Worm (Caenorhabditis elegans) whole organism, L4 larva: ENCODE data around the gene F58A6.2.
"Not testable (repeated sequence)": the region's sequence is repeated elsewhere in the genome, so short reads cannot be mapped to it uniquely, and the experiment has no call there.

Experiments
- F26F4.8 ChIP-seq: fragments of 200-800 bp; sonication (Bioruptor generic); conservative IDR thresholded peaks from 2 replicates; pipeline ENCODE4 v1.3.6; 2022; ENCODE audit warnings: missing genetic modification characterization, missing compliant biosample characterization
- Y105C5A.15 ChIP-seq: fragments of 200-800 bp; sonication (Bioruptor generic); IDR thresholded peaks from 2 replicates; pipeline ENCODE4 v1.3.6; 2022; ENCODE audit warnings: missing genetic modification characterization, missing compliant biosample characterization
- Y48G9A.11 ChIP-seq: fragments of 200-800 bp; sonication (Bioruptor generic); IDR thresholded peaks from 2 replicates; pipeline ENCODE4 v1.3.6; 2022; ENCODE audit warnings: missing genetic modification reagents, missing genetic modification characterization, missing compliant biosample characterization
- Y5F2A.4 ChIP-seq: fragments of 200-800 bp; sonication (Bioruptor generic); optimal IDR thresholded peaks from 2 replicates; lab custom pipeline; 2018; ENCODE audit warnings: mild to moderate bottlenecking, missing genetic modification characterization, missing compliant biosample characterization
- ZK546.5 ChIP-seq, 2 experiments: sonication (generic microtip); optimal IDR thresholded peaks; 2 replicates each; lab custom pipeline; 2017; ENCODE audit warnings: missing biosample characterization in 2 of 2, missing genetic modification characterization in 2 of 2
- aha-1 ChIP-seq: fragments of 150-350 bp; peaks from one replicate; lab custom pipeline; 2014; ENCODE audit warnings: missing biosample characterization, missing genetic modification characterization
- aly-2 ChIP-seq: sonication (generic microtip); optimal IDR thresholded peaks from 2 replicates; lab custom pipeline; 2018; ENCODE audit warnings: missing biosample characterization, missing genetic modification characterization
- arid-1 ChIP-seq: fragments of 200-800 bp; sonication (Bioruptor generic); conservative IDR thresholded peaks from 2 replicates; pipeline ENCODE4 v1.3.6; 2022; ENCODE audit warnings: missing genetic modification reagents, missing genetic modification characterization, missing compliant biosample characterization
- attf-4 ChIP-seq: sonication (generic microtip); optimal IDR thresholded peaks from 3 replicates; lab custom pipeline; 2017; ENCODE audit warnings: missing biosample characterization, missing genetic modification characterization
- ceh-20 ChIP-seq: fragments of 200-800 bp; sonication (Bioruptor generic); IDR thresholded peaks from 2 replicates; pipeline ENCODE4 v1.3.6; 2022; ENCODE audit warnings: missing genetic modification reagents, missing genetic modification characterization, missing compliant biosample characterization
- ceh-32 ChIP-seq: sonication (generic microtip); optimal IDR thresholded peaks from 2 replicates; lab custom pipeline; 2016; ENCODE audit warnings: mild to moderate bottlenecking, missing genetic modification characterization, missing compliant biosample characterization; ENCODE audit not compliant: poor library complexity
- daf-8 ChIP-seq: fragments of 200-800 bp; sonication (Bioruptor generic); IDR thresholded peaks from 2 replicates; pipeline ENCODE4 v1.3.6; 2022; ENCODE audit warnings: missing genetic modification characterization, missing compliant biosample characterization
- dmd-9 ChIP-seq: fragments of 200-800 bp; sonication (Bioruptor generic); IDR thresholded peaks from 2 replicates; pipeline ENCODE4 v1.3.6; 2022; ENCODE audit warnings: missing genetic modification reagents, missing genetic modification characterization, missing compliant biosample characterization
- egl-27 ChIP-seq: sonication (generic microtip); optimal IDR thresholded peaks from 3 replicates; lab custom pipeline; 2017; ENCODE audit warnings: missing biosample characterization, missing genetic modification reagents, missing genetic modification characterization
- egl-43 ChIP-seq: fragments of 200-800 bp; sonication (Bioruptor generic); IDR thresholded peaks from 2 replicates; pipeline ENCODE4 v1.3.6; 2022; ENCODE audit warnings: missing genetic modification reagents, missing genetic modification characterization, missing compliant biosample characterization
- hlh-30 ChIP-seq: sonication (generic microtip); optimal IDR thresholded peaks from 2 replicates; lab custom pipeline; 2017; ENCODE audit warnings: antibody characterized with exemption, mild to moderate bottlenecking, missing genetic modification characterization, missing compliant biosample characterization; ENCODE audit not compliant: insufficient read depth
- lim-7 ChIP-seq: fragments of 200-800 bp; sonication (Bioruptor generic); IDR thresholded peaks from 2 replicates; pipeline ENCODE4 v1.3.6; 2022; ENCODE audit warnings: missing genetic modification characterization, missing compliant biosample characterization
- lin-38 ChIP-seq: fragments of 200-800 bp; sonication (Bioruptor generic); IDR thresholded peaks from 2 replicates; pipeline ENCODE4 v1.3.6; 2022; ENCODE audit warnings: missing genetic modification reagents, missing genetic modification characterization, missing compliant biosample characterization
- lsy-2 ChIP-seq, 2 experiments: fragments of 150-350 bp in 1 of 2; sonication (generic microtip) in 1 of 2; optimal IDR thresholded peaks; 2 replicates each; lab custom pipeline; 2014 to 2017; ENCODE audit warnings: missing biosample characterization in 2 of 2, missing genetic modification characterization in 2 of 2
- madf-9 ChIP-seq: fragments of 200-800 bp; sonication (Bioruptor generic); conservative IDR thresholded peaks from 2 replicates; pipeline ENCODE4 v1.3.6; 2022; ENCODE audit warnings: missing genetic modification reagents, missing genetic modification characterization, missing compliant biosample characterization
- mdl-1 ChIP-seq, 2 experiments: fragments of 150-350 bp in 1 of 2; sonication (generic microtip) in 1 of 2; optimal IDR thresholded peaks; 2 replicates each; lab custom pipeline; 2014 to 2017; ENCODE audit warnings: missing biosample characterization in 2 of 2, missing genetic modification characterization in 2 of 2
- mes-2 ChIP-seq: sonication (generic microtip); optimal IDR thresholded peaks from 2 replicates; lab custom pipeline; 2016; ENCODE audit warnings: missing genotype, mild to moderate bottlenecking, missing genetic modification characterization, missing compliant biosample characterization; ENCODE audit not compliant: poor library complexity, severe bottlenecking
- mxl-2 ChIP-seq: fragments of 200-800 bp; sonication (Bioruptor generic); conservative IDR thresholded peaks from 2 replicates; pipeline ENCODE4 v1.3.6; 2022; ENCODE audit warnings: missing genetic modification reagents, missing genetic modification characterization, missing compliant biosample characterization
- nhr-25 ChIP-seq: sonication (generic microtip); optimal IDR thresholded peaks from 2 replicates; lab custom pipeline; 2017; ENCODE audit warnings: missing genetic modification characterization, mild to moderate bottlenecking, missing compliant biosample characterization, antibody characterized with exemption, moderate library complexity, borderline replicate concordance; ENCODE audit not compliant: insufficient read depth
- nhr-41 ChIP-seq: fragments of 200-800 bp; sonication (Bioruptor generic); IDR thresholded peaks from 2 replicates; pipeline ENCODE4 v1.3.6; 2022; ENCODE audit warnings: missing genetic modification reagents, missing genetic modification characterization, missing compliant biosample characterization
- nhr-42 ChIP-seq: fragments of 200-800 bp; sonication (Bioruptor generic); IDR thresholded peaks from 2 replicates; pipeline ENCODE4 v1.3.6; 2022; ENCODE audit warnings: missing genetic modification characterization, missing compliant biosample characterization
- nhr-48 ChIP-seq: sonication (generic microtip); optimal IDR thresholded peaks from 2 replicates; lab custom pipeline; 2016; ENCODE audit warnings: mild to moderate bottlenecking, missing genetic modification characterization, missing compliant biosample characterization
- nhr-6 ChIP-seq: fragments of 150-350 bp; optimal IDR thresholded peaks from 2 replicates; lab custom pipeline; 2014; ENCODE audit warnings: missing biosample characterization, missing genetic modification characterization
- pqm-1 ChIP-seq: sonication (generic microtip); optimal IDR thresholded peaks from 2 replicates; lab custom pipeline; 2017; ENCODE audit warnings: missing biosample characterization, missing genetic modification characterization
- saeg-2 ChIP-seq: fragments of 200-800 bp; sonication (Bioruptor generic); IDR thresholded peaks from 2 replicates; pipeline ENCODE4 v1.3.6; 2022; ENCODE audit warnings: missing genetic modification reagents, missing genetic modification characterization, missing compliant biosample characterization
- tag-97 ChIP-seq: fragments of 200-800 bp; sonication (Bioruptor generic); IDR thresholded peaks from 2 replicates; pipeline ENCODE4 v1.3.6; 2022; ENCODE audit warnings: missing genetic modification characterization, missing compliant biosample characterization
- unc-39 ChIP-seq: sonication (generic microtip); optimal IDR thresholded peaks from 2 replicates; lab custom pipeline; 2017; ENCODE audit warnings: missing biosample characterization, missing genetic modification characterization
- unc-62 ChIP-seq, 3 experiments: fragments of 150-350 bp in 1 of 3; sonication (generic microtip); optimal IDR thresholded peaks in 2 of 3; peaks in 1 of 3; 1 replicate in 1 of 3; 2 replicates in 2 of 3; lab custom pipeline; 2014 to 2017; ENCODE audit warnings: missing biosample characterization in 3 of 3, missing genetic modification characterization in 3 of 3, missing genetic modification reagents in 3 of 3, missing genotype in 1 of 3
- zag-1 ChIP-seq: fragments of 150-350 bp; optimal IDR thresholded peaks from 2 replicates; lab custom pipeline; 2014; ENCODE audit warnings: missing biosample characterization, missing genetic modification characterization
- zip-2 ChIP-seq: fragments of 150-350 bp; optimal IDR thresholded peaks from 2 replicates; lab custom pipeline; 2014; ENCODE audit warnings: missing biosample characterization, missing genetic modification characterization

F58A6.2 gene

DNA sequence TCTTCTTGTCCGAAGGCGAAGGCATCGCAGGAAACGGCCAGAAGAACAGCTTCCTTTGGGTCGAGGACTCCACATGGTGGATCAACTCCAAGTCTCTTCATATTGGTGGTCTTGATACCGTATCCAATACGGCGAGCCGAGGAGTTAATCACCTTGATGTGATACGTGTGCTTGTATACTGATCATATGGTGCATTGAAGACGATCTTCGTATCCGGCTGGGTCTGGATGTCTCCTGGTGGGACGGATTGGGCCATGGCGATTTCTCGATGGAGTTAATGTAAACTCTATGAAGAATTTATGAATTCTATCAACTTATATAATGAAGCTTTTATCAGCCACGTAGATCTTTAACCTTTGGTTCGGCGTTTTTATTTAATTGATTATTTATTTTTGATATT lies 21.3 kb upstream of the F58A6.2 start, which contains the start of gene msp-74:
msp-74 (minus strand) TSS at position 101 of the 400 bp plus-strand sequence.
- not testable (repeated sequence) for TF ChIP-seq daf-8 (GFP tag; lab: Robert Waterston, UW); mes-2; tag-97 (GFP tag; lab: Robert Waterston, UW)

- TF ChIP-seq madf-9 (GFP tag; lab: Robert Waterston, UW) (no peak), dmd-9 (GFP tag; lab: Robert Waterston, UW) (no peak), pqm-1 (tag; lab: Kevin White, UChicago) (no peak), ceh-32 (no peak), mes-2 (no peak), egl-27 (tag; lab: Kevin White, UChicago) (no peak), mxl-2 (GFP tag; lab: Robert Waterston, UW) (no peak), aly-2 (tag; lab: Kevin White, UChicago) (no peak), F26F4.8 (GFP tag; lab: Robert Waterston, UW) (no peak), aha-1 (tag; lab: Kevin White, UChicago) (no peak), zip-2 (tag; lab: Kevin White, UChicago) (no peak), tag-97 (GFP tag; lab: Robert Waterston, UW) (no peak), nhr-6 (tag; lab: Kevin White, UChicago) (no peak), mdl-1 (tag; optimal IDR thresholded peaks at IDR 0.05; lab: Kevin White, UChicago) (no peak), nhr-48 (tag; lab: Kevin White, UChicago) (no peak), Y105C5A.15 (GFP tag; lab: Robert Waterston, UW) (no peak), ceh-20 (no peak), nhr-41 (GFP tag; lab: Robert Waterston, UW) (no peak), lsy-2 (tag; optimal IDR thresholded peaks at IDR 0.05; lab: Kevin White, UChicago) (no peak), Y5F2A.4 (GFP tag; lab: Kevin White, UChicago) (no peak)
These were observed 20.8 kb upstream of the F58A6.2 start, which contains the start of gene srsy-1 for ce11 chrII:5115733-5116132. TSS of gene srsy-1 (plus strand) at chrII:5116033.

ce11 chrII:5120612-5121011 lies 15.9 kb upstream of the F58A6.2 start:
- TF ChIP-seq egl-43 (no peak), daf-8 (GFP tag; lab: Robert Waterston, UW) (no peak), ZK546.5 (tag; optimal IDR thresholded peaks at IDR 0.05; lab: Kevin White, UChicago) (no peak), egl-27 (tag; lab: Kevin White, UChicago) (no peak), unc-39 (tag; lab: Kevin White, UChicago) (no peak), ceh-20 (peak; percentile 90; the same call in 1 of the 2 replicates), Y48G9A.11 (no peak), saeg-2 (GFP tag; lab: Robert Waterston, UW) (no peak), nhr-41 (GFP tag; lab: Robert Waterston, UW) (no peak)
- TF ChIP-seq, all 104 proteins: peak for 1

- TF ChIP-seq hlh-30 (tag; lab: Kevin White, UChicago) (no peak), arid-1 (GFP tag; lab: Robert Waterston, UW) (no peak), unc-62 (GFP tag; optimal IDR thresholded peaks at IDR 0.05 in 1 of 2; lab: Kevin White, UChicago) (peak in 1 of 2 experiments; percentile 22), unc-62 (tag; optimal IDR thresholded peaks at IDR 0.05; lab: Kevin White, UChicago) (no peak), zag-1 (tag; lab: Kevin White, UChicago) (no peak), lin-38 (GFP tag; lab: Robert Waterston, UW) (no peak), nhr-42 (GFP tag; lab: Robert Waterston, UW) (no peak)
These were observed 6.4 kb upstream of the F58A6.2 start, which contains the start of gene lgc-56 for ce11 chrII:5130081-5130480. TSS of gene lgc-56 (plus strand) at chrII:5130381.

DNA sequence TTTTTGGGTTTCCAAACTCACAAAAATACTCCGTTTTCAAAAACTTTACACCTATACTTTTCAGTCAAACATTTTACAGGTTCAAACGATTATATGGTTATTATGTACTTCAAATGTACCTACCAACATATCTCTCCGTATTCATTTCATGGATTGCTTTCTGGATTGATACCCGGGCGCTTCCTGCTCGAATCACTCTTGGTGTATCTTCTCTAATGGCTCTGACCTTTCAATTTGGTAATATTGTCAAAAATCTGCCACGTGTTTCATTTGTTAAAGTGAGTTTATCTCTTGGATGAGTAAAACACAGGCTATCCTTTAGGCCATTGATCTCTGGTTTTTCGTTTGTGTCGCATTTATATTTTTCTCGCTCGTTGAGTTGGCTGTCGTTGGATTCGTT lies 4.7 kb upstream of the F58A6.2 start:
- peak in 1 of 2 experiments; percentile 90 for TF ChIP-seq unc-62 (GFP tag; optimal IDR thresholded peaks at IDR 0.05 in 1 of 2; lab: Kevin White, UChicago)
- no peak for TF ChIP-seq unc-62 (tag; optimal IDR thresholded peaks at IDR 0.05; lab: Kevin White, UChicago)
- no peak for TF ChIP-seq nhr-25 (tag; lab: Kevin White, UChicago)
- TF ChIP-seq attf-4 = no peak
- TF ChIP-seq lim-7 (GFP tag; lab: Robert Waterston, UW) = no peak
